Fruit fly (Drosophila melanogaster): ENCODE measurements around the gene CG5986.

dm6 chr3R:24008887-24009286 is 38.7 kb upstream of the CG5986 start:
- TF ChIP-seq Sin3A (optimal IDR thresholded peaks at IDR 0.05), result no peak
- TF ChIP-seq psq (optimal IDR thresholded peaks at IDR 0.05), result no peak

Data from Kc167 (cell line).